Worm (Caenorhabditis elegans): ENCODE measurements around the gene srh-140.
"Not testable (repeated sequence)": the region's sequence is repeated elsewhere in the genome, so short reads cannot be mapped to it uniquely, and the experiment has no call there.

DNA sequence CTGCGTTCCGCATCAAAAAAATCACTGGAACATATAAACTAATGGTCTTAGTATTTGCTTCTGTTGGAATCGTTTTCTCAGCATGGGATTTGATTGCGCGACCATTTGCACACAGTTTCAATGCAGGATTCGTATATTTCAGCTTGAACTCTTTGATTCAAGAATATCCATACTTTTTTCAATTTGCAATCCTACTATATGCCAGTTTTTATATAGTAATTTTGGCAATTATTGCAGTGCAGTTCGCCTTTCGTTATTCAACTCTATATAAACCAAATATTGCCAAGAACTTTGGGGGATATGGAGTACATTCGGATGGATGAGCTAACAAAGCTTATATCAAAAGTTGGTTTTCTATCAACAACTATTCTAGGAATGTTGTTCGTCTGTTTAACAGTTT lies 31.0 kb downstream of the srh-140 start, which contains the start of gene str-5:
- TF ChIP-seq pat-9, ceh-9 (tag; optimal IDR thresholded peaks at IDR 0.05): not testable (repeated sequence)

Data from whole organism, late embryonic.